Fruit fly (Drosophila melanogaster) whole organism, embryonic: ENCODE measurements around the gene Dok.

Experiments
- ATbp ChIP-seq: fragments of 200-800 bp; sonication (Bioruptor generic); optimal IDR thresholded peaks from 2 replicates; lab custom pipeline; 2017; ENCODE audit warnings: missing biosample characterization, mild to moderate bottlenecking, missing genetic modification characterization, missing genetic modification reagents
- Awh ChIP-seq: fragments of 200-800 bp; sonication (Bioruptor generic); IDR thresholded peaks from 2 replicates; pipeline ENCODE4, ENCODE4 v1.3.6; 2022; ENCODE audit warnings: missing biosample characterization, missing genetic modification characterization
- BEAF-32 ChIP-seq: fragments of 200-800 bp; sonication (Bioruptor generic); optimal IDR thresholded peaks from 3 replicates; lab custom pipeline; 2017; ENCODE audit warnings: missing biosample characterization, missing genetic modification characterization, mild to moderate bottlenecking, moderate library complexity, missing genetic modification reagents
- Bgb ChIP-seq: fragments of 200-800 bp; sonication (Bioruptor generic); IDR thresholded peaks from 2 replicates; pipeline ENCODE4 v1.3.6; 2022; ENCODE audit warnings: missing biosample characterization, missing genetic modification characterization; ENCODE audit not compliant: partially characterized antibody
- Bteb2 ChIP-seq: fragments of 200-800 bp; sonication (Bioruptor generic); optimal IDR thresholded peaks from 2 replicates; lab custom pipeline; 2016; ENCODE audit warnings: missing biosample characterization, missing genetic modification characterization
- CG10267 ChIP-seq: fragments of 200-800 bp; sonication (Bioruptor generic); optimal IDR thresholded peaks from 2 replicates; lab custom pipeline; 2018; ENCODE audit warnings: missing biosample characterization, mild to moderate bottlenecking, missing genetic modification characterization, moderate library complexity
- CG12155 ChIP-seq: fragments of 200-800 bp; sonication (Bioruptor generic); optimal IDR thresholded peaks from 3 replicates; lab custom pipeline; 2016; ENCODE audit warnings: missing biosample characterization, missing genetic modification characterization
- CG14860 ChIP-seq: fragments of 200-800 bp; sonication (Bioruptor generic); IDR thresholded peaks from 3 replicates; pipeline ENCODE4 v1.3.6; 2022; ENCODE audit warnings: missing biosample characterization, missing genetic modification characterization; ENCODE audit not compliant: partially characterized antibody
- CG15073 ChIP-seq: fragments of 200-800 bp; sonication (Bioruptor generic); optimal IDR thresholded peaks from 2 replicates; lab custom pipeline; 2016; ENCODE audit warnings: missing biosample characterization, missing genetic modification characterization
- CG15269 ChIP-seq: fragments of 200-800 bp; sonication (Bioruptor generic); optimal IDR thresholded peaks from 2 replicates; lab custom pipeline; 2018; ENCODE audit warnings: missing biosample characterization, mild to moderate bottlenecking, missing genetic modification characterization, moderate library complexity
- CG1602 ChIP-seq: fragments of 200-800 bp; sonication (Bioruptor generic); optimal IDR thresholded peaks from 3 replicates; lab custom pipeline; 2016; ENCODE audit warnings: missing biosample characterization, missing genetic modification characterization
- CG1647 ChIP-seq: fragments of 200-800 bp; sonication (Bioruptor generic); optimal IDR thresholded peaks from 3 replicates; lab custom pipeline; 2016; ENCODE audit warnings: missing biosample characterization, missing genetic modification characterization
- CG16863 ChIP-seq: fragments of 200-800 bp; sonication (Bioruptor generic); optimal IDR thresholded peaks from 3 replicates; lab custom pipeline; 2016; ENCODE audit warnings: missing biosample characterization, missing genetic modification characterization
- CG17328 ChIP-seq: fragments of 200-800 bp; sonication (Bioruptor generic); IDR thresholded peaks from 2 replicates; pipeline ENCODE4 v1.3.6; 2022; ENCODE audit warnings: missing biosample characterization, missing genetic modification characterization
- CG17359 ChIP-seq: fragments of 200-800 bp; sonication (Bioruptor generic); optimal IDR thresholded peaks from 3 replicates; lab custom pipeline; 2018; ENCODE audit warnings: missing biosample characterization, mild to moderate bottlenecking, missing genetic modification characterization, moderate library complexity
- CG2129 ChIP-seq: fragments of 200-800 bp; sonication (Bioruptor generic); IDR thresholded peaks from 2 replicates; pipeline ENCODE4 v1.3.6; 2022; ENCODE audit warnings: missing biosample characterization, missing genetic modification characterization; ENCODE audit not compliant: partially characterized antibody
- CG2678 ChIP-seq: fragments of 200-800 bp; sonication (Bioruptor generic); optimal IDR thresholded peaks from 3 replicates; lab custom pipeline; 2019; ENCODE audit warnings: missing biosample characterization, mild to moderate bottlenecking, missing genetic modification characterization, moderate library complexity
- CG2875 ChIP-seq: fragments of 200-800 bp; sonication (Bioruptor generic); optimal IDR thresholded peaks from 2 replicates; lab custom pipeline; 2017; ENCODE audit warnings: missing biosample characterization, mild to moderate bottlenecking, missing genetic modification characterization, missing genetic modification reagents
- CG33213 ChIP-seq: fragments of 200-800 bp; sonication (Bioruptor generic); optimal IDR thresholded peaks from 3 replicates; lab custom pipeline; 2016; ENCODE audit warnings: missing biosample characterization, missing genetic modification characterization
- CG3726 ChIP-seq: fragments of 200-800 bp; sonication (Bioruptor generic); IDR thresholded peaks from 3 replicates; pipeline ENCODE4, ENCODE4 v1.3.6; 2022; ENCODE audit warnings: missing biosample characterization, missing genetic modification characterization
- CG4404 ChIP-seq: fragments of 200-800 bp; sonication (Bioruptor generic); IDR thresholded peaks from 2 replicates; pipeline ENCODE4 v1.3.6; 2022; ENCODE audit warnings: missing biosample characterization, missing genetic modification characterization
- CG7963 ChIP-seq: fragments of 200-800 bp; sonication (Bioruptor generic); IDR thresholded peaks from 3 replicates; pipeline ENCODE4 v1.3.6; 2022; ENCODE audit warnings: missing biosample characterization, missing genetic modification characterization; ENCODE audit not compliant: partially characterized antibody
- CG8388 ChIP-seq: fragments of 200-800 bp; sonication (Bioruptor generic); optimal IDR thresholded peaks from 2 replicates; lab custom pipeline; 2019; ENCODE audit warnings: missing biosample characterization, mild to moderate bottlenecking, missing genetic modification characterization, moderate library complexity
- CkIIα-i1 ChIP-seq: fragments of 200-800 bp; sonication (Bioruptor generic); IDR thresholded peaks from 2 replicates; pipeline ENCODE4 v1.3.6; 2022; ENCODE audit warnings: missing biosample characterization, missing genetic modification characterization
- D19B ChIP-seq: fragments of 200-800 bp; sonication (Bioruptor generic); optimal IDR thresholded peaks from 2 replicates; lab custom pipeline; 2017; ENCODE audit warnings: missing biosample characterization, mild to moderate bottlenecking, missing genetic modification characterization
- HLH4C ChIP-seq: fragments of 200-800 bp; sonication (Bioruptor generic); IDR thresholded peaks from 3 replicates; pipeline ENCODE4 v1.3.6; 2022; ENCODE audit warnings: missing biosample characterization, missing genetic modification characterization; ENCODE audit not compliant: partially characterized antibody
- HLHmδ ChIP-seq: fragments of 200-800 bp; sonication (Bioruptor generic); optimal IDR thresholded peaks from 2 replicates; lab custom pipeline; 2018; ENCODE audit warnings: missing biosample characterization, mild to moderate bottlenecking, missing genetic modification characterization, moderate library complexity
- HmgD ChIP-seq: fragments of 200-800 bp; sonication (Bioruptor generic); optimal IDR thresholded peaks from 3 replicates; lab custom pipeline; 2016; ENCODE audit warnings: missing biosample characterization, missing genetic modification characterization
- Hr3 ChIP-seq: fragments of 200-800 bp; sonication (Bioruptor generic); optimal IDR thresholded peaks from 3 replicates; lab custom pipeline; 2016; ENCODE audit warnings: missing biosample characterization, missing genetic modification characterization
- Kr ChIP-seq: fragments of 200-800 bp; sonication (Bioruptor generic); optimal IDR thresholded peaks from 2 replicates; lab custom pipeline; 2017; ENCODE audit warnings: missing biosample characterization, mild to moderate bottlenecking, missing genetic modification characterization
- Rx ChIP-seq: fragments of 200-800 bp; sonication (Bioruptor generic); IDR thresholded peaks from 2 replicates; pipeline ENCODE4 v1.3.6; 2022; ENCODE audit warnings: missing biosample characterization, missing genetic modification characterization
- Sox102F ChIP-seq: fragments of 200-800 bp; sonication (Bioruptor generic); optimal IDR thresholded peaks from 2 replicates; lab custom pipeline; 2018; ENCODE audit warnings: missing biosample characterization, mild to moderate bottlenecking, missing genetic modification characterization, moderate library complexity
- Stat92E ChIP-seq, 3 experiments: fragments of >200 bp in 2 of 3; fragments of 200-800 bp in 1 of 3; sonication (Bioruptor generic) in 1 of 3; optimal IDR thresholded peaks; 2 replicates each; lab custom pipeline; 2017 to 2019; ENCODE audit warnings: missing biosample characterization in 3 of 3, missing genetic modification characterization in 3 of 3, mild to moderate bottlenecking in 1 of 3, moderate library complexity in 1 of 3
- Usf ChIP-seq: fragments of 200-800 bp; sonication (Bioruptor generic); optimal IDR thresholded peaks from 2 replicates; lab custom pipeline; 2017; ENCODE audit warnings: missing genotype, missing biosample characterization, missing genetic modification characterization
- abd-A ChIP-seq: fragments of 200-800 bp; sonication (Bioruptor generic); optimal IDR thresholded peaks from 3 replicates; lab custom pipeline; 2019; ENCODE audit warnings: missing biosample characterization, mild to moderate bottlenecking, missing genetic modification characterization, moderate library complexity
- ac ChIP-seq: fragments of 200-800 bp; sonication (Bioruptor generic); optimal IDR thresholded peaks from 3 replicates; lab custom pipeline; 2017; ENCODE audit warnings: missing biosample characterization, mild to moderate bottlenecking, missing genetic modification characterization
- bab2 ChIP-seq: fragments of 200-800 bp; sonication (Bioruptor generic); optimal IDR thresholded peaks from 2 replicates; lab custom pipeline; 2016; ENCODE audit warnings: missing biosample characterization, missing genetic modification characterization
- corto ChIP-seq: fragments of 200-800 bp; sonication (Bioruptor generic); optimal IDR thresholded peaks from 2 replicates; lab custom pipeline; 2016; ENCODE audit warnings: missing biosample characterization, mild to moderate bottlenecking, missing genetic modification characterization, moderate library complexity
- dm ChIP-seq: fragments of 200-800 bp; sonication (Bioruptor generic); optimal IDR thresholded peaks from 3 replicates; lab custom pipeline; 2016; ENCODE audit warnings: missing biosample characterization, missing genetic modification characterization
- grau ChIP-seq: fragments of 200-800 bp; optimal IDR thresholded peaks from 3 replicates; lab custom pipeline; 2019; ENCODE audit warnings: missing biosample characterization, mild to moderate bottlenecking, missing genetic modification characterization, moderate library complexity
- gt ChIP-seq: fragments of 200-800 bp; sonication (Bioruptor generic); IDR thresholded peaks from 2 replicates; pipeline ENCODE4 v1.3.6; 2022; ENCODE audit warnings: missing biosample characterization, missing genetic modification characterization
- insv ChIP-seq, 2 experiments: fragments of 200-800 bp; sonication (Bioruptor generic); optimal IDR thresholded peaks; 3 replicates each; lab custom pipeline; 2016 to 2018; ENCODE audit warnings: missing biosample characterization in 2 of 2, missing genetic modification characterization in 2 of 2
- odd ChIP-seq: fragments of 200-800 bp; sonication (Bioruptor generic); optimal IDR thresholded peaks from 2 replicates; lab custom pipeline; 2017; ENCODE audit warnings: missing biosample characterization, mild to moderate bottlenecking, missing genetic modification characterization
- pnt ChIP-seq: fragments of 200-800 bp; sonication (Bioruptor generic); optimal IDR thresholded peaks from 3 replicates; lab custom pipeline; 2016; ENCODE audit warnings: missing biosample characterization, missing genetic modification characterization
- row ChIP-seq: fragments of 200-800 bp; sonication (Bioruptor generic); IDR thresholded peaks from 3 replicates; pipeline ENCODE4 v1.3.6; 2022; ENCODE audit warnings: missing biosample characterization, missing genetic modification characterization
- slou ChIP-seq: fragments of 200-800 bp; sonication (Bioruptor generic); optimal IDR thresholded peaks from 3 replicates; lab custom pipeline; 2016; ENCODE audit warnings: missing biosample characterization, missing genetic modification characterization
- tgo ChIP-seq: fragments of 200-800 bp; sonication (Bioruptor generic); IDR thresholded peaks from 3 replicates; pipeline ENCODE4 v1.3.6; 2022; ENCODE audit warnings: missing biosample characterization, missing genetic modification characterization
- trh ChIP-seq: fragments of 200-800 bp; sonication (Bioruptor generic); optimal IDR thresholded peaks from 2 replicates; lab custom pipeline; 2016; ENCODE audit warnings: missing biosample characterization, missing genetic modification characterization
- vvl ChIP-seq: fragments of 200-800 bp; sonication (Bioruptor generic); IDR thresholded peaks from 2 replicates; pipeline ENCODE4 v1.3.6; 2022; ENCODE audit warnings: missing biosample characterization, missing genetic modification characterization

Gene Dok

DNA sequence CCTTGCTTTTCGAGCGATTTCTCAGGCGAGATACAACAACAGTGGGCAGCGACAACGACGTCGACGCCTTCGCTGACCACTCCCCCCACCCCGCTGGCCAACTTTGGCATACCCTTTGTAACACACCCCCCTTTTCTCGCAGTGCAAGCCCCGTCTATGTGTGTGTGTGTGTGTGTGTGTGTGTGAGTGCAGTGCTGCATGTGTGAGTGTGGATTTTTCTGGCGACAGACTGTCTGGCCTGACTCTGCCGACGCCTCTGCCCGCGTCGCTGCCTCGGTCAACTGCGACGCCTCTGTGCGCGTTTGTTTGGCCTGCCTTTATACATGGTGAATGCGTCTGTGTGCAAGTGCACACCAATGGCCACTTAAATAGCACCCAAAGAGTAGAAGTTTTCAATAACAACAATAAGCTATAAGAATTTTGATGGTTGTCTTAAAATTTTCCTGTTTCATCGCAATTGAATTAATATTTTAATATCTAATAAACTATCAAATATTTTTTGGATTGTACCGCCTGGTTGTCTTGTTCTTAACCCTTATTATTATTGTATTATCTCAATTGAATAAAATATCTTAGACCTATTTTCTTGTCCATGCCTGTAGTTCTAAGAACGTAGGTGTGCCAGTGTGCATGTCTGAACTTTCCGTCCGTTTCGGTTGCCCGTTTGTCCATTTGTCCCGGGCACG lies 30.0 kb upstream of the Dok start (continued):
- TF ChIP-seq bab2 (GFP tag; lab: Kevin White, UChicago) (peak; percentile 12), vvl (peak; percentile 89), insv (GFP tag; optimal IDR thresholded peaks at IDR 0.05; lab: Kevin White, UChicago) (peak in 1 of 2 experiments; percentile 47), corto (GFP tag; lab: Kevin White, UChicago) (peak; percentile 72), CG16863 (GFP tag; lab: Kevin White, UChicago) (no peak), CG17359 (tag; lab: Kevin White, UChicago) (peak; percentile 93), CG17328 (peak; percentile 89), Rx (peak; percentile 65), CG4404 (GFP tag; lab: Robert Waterston, UW) (peak; percentile 71), Stat92E (GFP tag; optimal IDR thresholded peaks at IDR 0.05; lab: Kevin White, UChicago) (peak in 1 of 3 experiments; percentile 99), odd (GFP tag; lab: Kevin White, UChicago) (peak; percentile 89), CG7963 (GFP tag; lab: Robert Waterston, UW) (no peak), abd-A (tag; lab: Kevin White, UChicago) (peak; percentile 39), CG1647 (GFP tag; lab: Kevin White, UChicago) (no peak), HLHmδ (GFP tag; lab: Kevin White, UChicago) (no peak), Usf (GFP tag; lab: Kevin White, UChicago) (peak; percentile 40), Sox102F (GFP tag; lab: Kevin White, UChicago) (peak; percentile 95), Awh (GFP tag; lab: Robert Waterston, UW) (peak; percentile 85), CG10267 (peak; percentile 92), slou (GFP tag; lab: Kevin White, UChicago) (peak; percentile 31), row (GFP tag; lab: Robert Waterston, UW) (peak; percentile 84), CG33213 (GFP tag; lab: Kevin White, UChicago) (no peak), HLH4C (GFP tag; lab: Robert Waterston, UW) (no peak), pnt (peak; percentile 17), CG1602 (peak; percentile 82), Bgb (no peak), D19B (GFP tag; lab: Kevin White, UChicago) (peak; percentile 49), grau (peak; percentile 92), CG15073 (GFP tag; lab: Kevin White, UChicago) (peak; percentile 58), CG2875 (GFP tag; lab: Kevin White, UChicago) (peak; percentile 89), CG3726 (GFP tag; lab: Robert Waterston, UW) (peak; percentile 56; the same call in 1 of the 3 replicates), Kr (peak; percentile 61), CG12155 (GFP tag; lab: Kevin White, UChicago) (peak; percentile 54), tgo (peak; percentile 78), dm (GFP tag; lab: Kevin White, UChicago) (no peak), HmgD (GFP tag; lab: Kevin White, UChicago) (no peak), CG2129 (no peak), CG15269 (tag; lab: Kevin White, UChicago) (peak; percentile 88), CG8388 (GFP tag; lab: Kevin White, UChicago) (peak; percentile 95), CG2678 (tag; lab: Kevin White, UChicago) (peak; percentile 95), Hr3 (GFP tag; lab: Kevin White, UChicago) (peak; percentile 71), BEAF-32 (GFP tag; lab: Kevin White, UChicago) (no peak), ac (GFP tag; lab: Kevin White, UChicago) (peak; percentile 88), gt (GFP tag; lab: Robert Waterston, UW) (peak; percentile 69), ATbp (GFP tag; lab: Kevin White, UChicago) (peak; percentile 94), CkIIα-i1 (no peak), Bteb2 (GFP tag; lab: Kevin White, UChicago) (peak; percentile 33), trh (GFP tag; lab: Kevin White, UChicago) (peak; percentile 39), CG14860 (GFP tag; lab: Robert Waterston, UW) (no peak)
